Worm (Caenorhabditis elegans): ENCODE results near the gene D1022.2.

Gene D1022.2

DNA sequence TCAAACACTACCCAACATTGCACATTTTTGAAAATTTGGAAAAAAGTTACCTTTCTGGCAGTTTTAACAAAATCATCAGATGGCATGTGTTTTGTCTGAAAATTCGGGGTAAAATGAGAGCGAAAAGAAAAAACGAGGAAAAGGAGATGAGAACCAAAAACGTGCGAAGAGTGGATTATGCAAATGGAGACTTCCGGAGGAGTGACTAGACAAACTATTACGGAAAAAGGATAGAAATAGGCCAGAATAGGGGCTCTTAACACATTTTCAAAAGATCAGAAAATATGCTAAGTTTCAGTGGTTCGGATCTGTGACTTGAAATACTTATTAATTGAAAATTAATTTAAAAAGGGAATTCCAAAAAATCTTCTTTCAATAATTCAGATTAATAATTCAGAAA, 40.1 kb downstream of the D1022.2 start, which contains the start of gene srab-14:
Gene srab-14, minus strand, starts transcription at position 101 of the 400 bp plus-strand sequence.
- TF ChIP-seq zip-5 (tag; optimal IDR thresholded peaks at IDR 0.05) (no peak), unc-86 (tag; optimal IDR thresholded peaks at IDR 0.05) (no peak), ceh-22 (tag; optimal IDR thresholded peaks at IDR 0.05) (no peak), pha-4 (tag; optimal IDR thresholded peaks at IDR 0.05) (no peak)

ce11 chrII:7505005-7505404, 45.7 kb downstream of the D1022.2 start, which contains the start of gene C28F5.1:
Gene C28F5.1 (plus strand): TSS chrII:7505305.
- TF ChIP-seq ceh-24 (tag; optimal IDR thresholded peaks at IDR 0.05), result no peak
- TF ChIP-seq ceh-2 (tag; optimal IDR thresholded peaks at IDR 0.05), result no peak
- no peak for TF ChIP-seq sox-4 (tag; optimal IDR thresholded peaks at IDR 0.05)
- TF ChIP-seq pqm-1 (tag; optimal IDR thresholded peaks at IDR 0.05), result no peak

All from whole organism, late embryonic.